Worm (Caenorhabditis elegans): Measurements from ENCODE around the gene twk-14.

twk-14 gene

ce11 chrV:12337894-12338293, 57.6 kb downstream of the twk-14 start, which contains the start of gene twk-13:
Gene twk-13 (minus strand): TSS chrV:12337994.
- TF ChIP-seq sma-3 (GFP tag; optimal IDR thresholded peaks at IDR 0.05) (no peak), sma-9 (GFP tag; optimal IDR thresholded peaks at IDR 0.05) (no peak), sma-9 (tag; optimal IDR thresholded peaks at IDR 0.05) (no peak), ama-1 (optimal IDR thresholded peaks at IDR 0.05) (no peak), gmeb-1 (tag; optimal IDR thresholded peaks at IDR 0.05) (no peak), lsy-2 (tag; optimal IDR thresholded peaks at IDR 0.05) (no peak), ZK546.5 (tag; optimal IDR thresholded peaks at IDR 0.05) (no peak), lin-11 (tag; optimal IDR thresholded peaks at IDR 0.05) (no peak), mbf-1 (tag; optimal IDR thresholded peaks at IDR 0.05) (no peak), unc-55 (GFP tag; optimal IDR thresholded peaks at IDR 0.05) (no peak), nhr-11 (tag; optimal IDR thresholded peaks at IDR 0.05) (no peak), ceh-16 (tag; optimal IDR thresholded peaks at IDR 0.05) (no peak), nhr-10 (tag; optimal IDR thresholded peaks at IDR 0.05) (no peak), unc-39 (tag; optimal IDR thresholded peaks at IDR 0.05) (no peak), ztf-1 (GFP tag; conservative IDR thresholded peaks at IDR 0.05) (no peak), zag-1 (tag; optimal IDR thresholded peaks at IDR 0.05) (no peak)

Data from whole organism, L2 larva.